Worm (Caenorhabditis elegans): ENCODE measurements around the gene chmp-7.

ce11 chrII:9019704-9020103 lies 35.1 kb upstream of the chmp-7 start, which contains the start of gene dep-1:
- TF ChIP-seq nhr-232 (tag; optimal IDR thresholded peaks at IDR 0.05) (no peak), K09A11.1 (tag; optimal IDR thresholded peaks at IDR 0.05; ENCODE audit: insufficient read depth) (no peak), F13H6.1 (tag; optimal IDR thresholded peaks at IDR 0.05) (no peak), pqm-1 (tag; optimal IDR thresholded peaks at IDR 0.05) (no peak)

All from whole organism, late embryonic.